Fruit fly (Drosophila melanogaster) whole organism, embryonic: ENCODE results near the gene Takl2.

Experiments used
- CG10462 ChIP-seq: fragments of 200-800 bp; sonication (Bioruptor generic); optimal IDR thresholded peaks from 2 replicates; lab custom pipeline; 2016; ENCODE audit warnings: missing biosample characterization, missing genetic modification characterization
- CG11560 ChIP-seq: fragments of 200-800 bp; sonication (Bioruptor generic); IDR thresholded peaks from 3 replicates; pipeline ENCODE4 v1.3.6; 2022; ENCODE audit warnings: missing biosample characterization, missing genetic modification characterization
- CG11695 ChIP-seq: fragments of 200-800 bp; sonication (Bioruptor generic); IDR thresholded peaks from 3 replicates; pipeline ENCODE4 v1.3.6; 2022; ENCODE audit warnings: missing biosample characterization, missing genetic modification characterization
- CG11723 ChIP-seq: fragments of 200-800 bp; sonication (Bioruptor generic); optimal IDR thresholded peaks from 2 replicates; lab custom pipeline; 2017; ENCODE audit warnings: missing biosample characterization, mild to moderate bottlenecking, missing genetic modification characterization
- CG12236 ChIP-seq: fragments of 200-800 bp; sonication (Bioruptor generic); optimal IDR thresholded peaks from 2 replicates; lab custom pipeline; 2016; ENCODE audit warnings: missing biosample characterization, missing genetic modification characterization
- CG16863 ChIP-seq: fragments of 200-800 bp; sonication (Bioruptor generic); optimal IDR thresholded peaks from 3 replicates; lab custom pipeline; 2016; ENCODE audit warnings: missing biosample characterization, missing genetic modification characterization
- CG17359 ChIP-seq: fragments of 200-800 bp; sonication (Bioruptor generic); optimal IDR thresholded peaks from 3 replicates; lab custom pipeline; 2018; ENCODE audit warnings: missing biosample characterization, mild to moderate bottlenecking, missing genetic modification characterization, moderate library complexity
- CG1792 ChIP-seq: fragments of 200-800 bp; sonication (Bioruptor generic); optimal IDR thresholded peaks from 2 replicates; lab custom pipeline; 2016; ENCODE audit warnings: missing biosample characterization, missing genetic modification characterization
- CG18011 ChIP-seq: fragments of 200-800 bp; sonication (Bioruptor generic); optimal IDR thresholded peaks from 2 replicates; lab custom pipeline; 2017; ENCODE audit warnings: missing biosample characterization, missing genetic modification characterization, mild to moderate bottlenecking, moderate library complexity, missing genotype
- CG2202 ChIP-seq: fragments of 200-800 bp; sonication (Bioruptor generic); optimal IDR thresholded peaks from 2 replicates; lab custom pipeline; 2018; ENCODE audit warnings: missing biosample characterization, mild to moderate bottlenecking, missing genetic modification characterization
- CG2875 ChIP-seq: fragments of 200-800 bp; sonication (Bioruptor generic); optimal IDR thresholded peaks from 2 replicates; lab custom pipeline; 2017; ENCODE audit warnings: missing biosample characterization, mild to moderate bottlenecking, missing genetic modification characterization, missing genetic modification reagents
- CG2889 ChIP-seq: fragments of 200-800 bp; sonication (Bioruptor generic); IDR thresholded peaks from 3 replicates; pipeline ENCODE4 v1.3.6; 2022; ENCODE audit warnings: missing biosample characterization, missing genetic modification characterization
- CG33557 ChIP-seq: fragments of 200-800 bp; sonication (Bioruptor generic); optimal IDR thresholded peaks from 2 replicates; lab custom pipeline; 2019; ENCODE audit warnings: missing biosample characterization, mild to moderate bottlenecking, missing genetic modification characterization, moderate library complexity
- CG5180 ChIP-seq: fragments of 200-800 bp; sonication (Bioruptor generic); optimal IDR thresholded peaks from 3 replicates; lab custom pipeline; 2017; ENCODE audit warnings: missing biosample characterization, missing genetic modification characterization, mild to moderate bottlenecking, moderate library complexity, missing genetic modification reagents
- CG5953 ChIP-seq: fragments of 200-800 bp; sonication (Bioruptor generic); IDR thresholded peaks from 2 replicates; pipeline ENCODE4 v1.3.6; 2022; ENCODE audit warnings: missing biosample characterization, missing genetic modification characterization
- CG6683 ChIP-seq: fragments of 200-800 bp; sonication (Bioruptor generic); optimal IDR thresholded peaks from 2 replicates; lab custom pipeline; 2017; ENCODE audit warnings: missing biosample characterization, mild to moderate bottlenecking, missing genetic modification characterization, missing genetic modification reagents
- CG9797 ChIP-seq: fragments of 200-800 bp; sonication (Bioruptor generic); optimal IDR thresholded peaks from 3 replicates; lab custom pipeline; 2018; ENCODE audit warnings: missing biosample characterization, mild to moderate bottlenecking, missing genetic modification characterization
- CG9932 ChIP-seq: fragments of 200-800 bp; sonication (Bioruptor generic); IDR thresholded peaks from 2 replicates; pipeline ENCODE4 v1.3.6; 2022; ENCODE audit warnings: missing biosample characterization, missing genetic modification characterization
- Camta ChIP-seq: fragments of 200-800 bp; sonication (Bioruptor generic); optimal IDR thresholded peaks from 2 replicates; lab custom pipeline; 2016; ENCODE audit warnings: missing biosample characterization, missing genetic modification characterization
- Deaf1 ChIP-seq: fragments of 200-800 bp; optimal IDR thresholded peaks from 3 replicates; lab custom pipeline; 2019; ENCODE audit warnings: missing biosample characterization, mild to moderate bottlenecking, missing genetic modification characterization, moderate library complexity
- Drgx ChIP-seq: fragments of 200-800 bp; sonication (Bioruptor generic); IDR thresholded peaks from 2 replicates; pipeline ENCODE4 v1.3.6; 2022; ENCODE audit warnings: missing biosample characterization, missing genetic modification characterization
- Gsc ChIP-seq: fragments of 200-800 bp; sonication (Bioruptor generic); IDR thresholded peaks from 2 replicates; pipeline ENCODE4 v1.3.6; 2022; ENCODE audit warnings: missing biosample characterization, missing genetic modification characterization
- Gug ChIP-seq: fragments of 200-800 bp; sonication (Bioruptor generic); IDR thresholded peaks from 4 replicates; pipeline ENCODE4 v1.3.6; 2022; ENCODE audit warnings: missing biosample characterization, missing genetic modification characterization
- H15 ChIP-seq: fragments of 200-800 bp; sonication (Bioruptor generic); IDR thresholded peaks from 3 replicates; pipeline ENCODE4 v1.3.6; 2022; ENCODE audit warnings: missing biosample characterization, missing genetic modification characterization
- Hmx ChIP-seq: fragments of 200-800 bp; sonication (Bioruptor generic); optimal IDR thresholded peaks from 2 replicates; lab custom pipeline; 2016; ENCODE audit warnings: missing biosample characterization, missing genetic modification characterization
- Hr78 ChIP-seq, 2 experiments: fragments of 200-800 bp in 1 of 2; fragments of >200 bp in 1 of 2; sonication (Bioruptor generic) in 1 of 2; optimal IDR thresholded peaks; 2 replicates each; lab custom pipeline; 2017 to 2019; ENCODE audit warnings: missing biosample characterization in 2 of 2, missing genetic modification characterization in 2 of 2, mild to moderate bottlenecking in 1 of 2, moderate library complexity in 1 of 2
- MBD-R2 ChIP-seq: fragments of 200-800 bp; sonication (Bioruptor generic); IDR thresholded peaks from 2 replicates; pipeline ENCODE4 v1.3.6; 2022; ENCODE audit warnings: missing biosample characterization, missing genetic modification characterization
- Med ChIP-seq: fragments of 200-800 bp; sonication (Bioruptor generic); peaks from one replicate; lab custom pipeline; 2016; ENCODE audit warnings: missing biosample characterization, missing genetic modification characterization, mild to moderate bottlenecking, inconsistent platforms, moderate library complexity
- Mrtf ChIP-seq: fragments of 200-800 bp; sonication (Bioruptor generic); IDR thresholded peaks from 3 replicates; pipeline ENCODE4 v1.3.6; 2022; ENCODE audit warnings: missing biosample characterization, missing genetic modification characterization
- NfI ChIP-seq: fragments of 200-800 bp; sonication (Bioruptor generic); optimal IDR thresholded peaks from 3 replicates; lab custom pipeline; 2018; ENCODE audit warnings: missing biosample characterization, mild to moderate bottlenecking, missing genetic modification characterization, moderate library complexity
- Pdp1 ChIP-seq, 2 experiments: fragments of 200-800 bp; sonication (Bioruptor generic); optimal IDR thresholded peaks; 3 replicates each; lab custom pipeline; 2016; ENCODE audit warnings: missing biosample characterization in 2 of 2, missing genetic modification characterization in 2 of 2, mild to moderate bottlenecking in 1 of 2, moderate library complexity in 1 of 2
- Sin3A ChIP-seq: fragments of >200 bp; optimal IDR thresholded peaks from 2 replicates; lab custom pipeline; 2018
- Six4 ChIP-seq: fragments of 200-800 bp; sonication (Bioruptor generic); optimal IDR thresholded peaks from 2 replicates; lab custom pipeline; 2016; ENCODE audit warnings: missing biosample characterization, missing genetic modification characterization
- Sry-β ChIP-seq: fragments of 200-800 bp; sonication (Bioruptor generic); optimal IDR thresholded peaks from 2 replicates; lab custom pipeline; 2018; ENCODE audit warnings: missing biosample characterization, mild to moderate bottlenecking, missing genetic modification characterization, moderate library complexity
- chm ChIP-seq: fragments of 200-800 bp; sonication (Bioruptor generic); IDR thresholded peaks from 2 replicates; pipeline ENCODE4 v1.3.6; 2022; ENCODE audit warnings: missing biosample characterization, missing genetic modification characterization
- corto ChIP-seq: fragments of 200-800 bp; sonication (Bioruptor generic); optimal IDR thresholded peaks from 2 replicates; lab custom pipeline; 2016; ENCODE audit warnings: missing biosample characterization, mild to moderate bottlenecking, missing genetic modification characterization, moderate library complexity
- dm ChIP-seq: fragments of 200-800 bp; sonication (Bioruptor generic); optimal IDR thresholded peaks from 3 replicates; lab custom pipeline; 2016; ENCODE audit warnings: missing biosample characterization, missing genetic modification characterization
- fd96Cb ChIP-seq: fragments of 200-800 bp; sonication (Bioruptor generic); optimal IDR thresholded peaks from 2 replicates; lab custom pipeline; 2018; ENCODE audit warnings: missing biosample characterization, mild to moderate bottlenecking, missing genetic modification characterization, moderate library complexity
- gsb-n ChIP-seq: fragments of 200-800 bp; sonication (Bioruptor generic); optimal IDR thresholded peaks from 3 replicates; lab custom pipeline; 2018; ENCODE audit warnings: missing biosample characterization, mild to moderate bottlenecking, missing genetic modification characterization
- ham ChIP-seq: fragments of 200-800 bp; sonication (Bioruptor generic); IDR thresholded peaks from 2 replicates; pipeline ENCODE4 v1.3.6; 2022; ENCODE audit warnings: missing biosample characterization, missing genetic modification characterization
- jigr1 ChIP-seq: fragments of 200-800 bp; sonication (Bioruptor generic); IDR thresholded peaks from 3 replicates; pipeline ENCODE4 v1.3.6; 2022; ENCODE audit warnings: missing biosample characterization, missing genetic modification characterization
- lov ChIP-seq, 2 experiments: fragments of 200-800 bp in 1 of 2; fragments of >200 bp in 1 of 2; sonication (Bioruptor generic) in 1 of 2; IDR thresholded peaks in 1 of 2; optimal IDR thresholded peaks in 1 of 2; 2 replicates in 1 of 2; 3 replicates in 1 of 2; pipeline versions ENCODE4 v1.3.6 to Lab custom; 2017 to 2022; ENCODE audit warnings: missing biosample characterization in 1 of 2, missing genetic modification characterization in 1 of 2
- mam ChIP-seq: fragments of 200-800 bp; sonication (Bioruptor generic); optimal IDR thresholded peaks from 3 replicates; lab custom pipeline; 2016; ENCODE audit warnings: missing biosample characterization, missing genetic modification characterization
- sc ChIP-seq, 3 experiments: fragments of >200 bp in 2 of 3; fragments of 200-800 bp in 1 of 3; sonication (Bioruptor generic) in 1 of 3; optimal IDR thresholded peaks; 2 replicates in 2 of 3; 3 replicates in 1 of 3; lab custom pipeline; 2017; ENCODE audit warnings: mild to moderate bottlenecking in 1 of 3, missing biosample characterization in 1 of 3, missing genetic modification characterization in 1 of 3, missing genetic modification reagents in 1 of 3
- slp2 ChIP-seq: fragments of 200-800 bp; sonication (Bioruptor generic); optimal IDR thresholded peaks from 2 replicates; lab custom pipeline; 2016; ENCODE audit warnings: missing biosample characterization, missing genetic modification characterization
- trh ChIP-seq: fragments of 200-800 bp; sonication (Bioruptor generic); optimal IDR thresholded peaks from 2 replicates; lab custom pipeline; 2016; ENCODE audit warnings: missing biosample characterization, missing genetic modification characterization
- unc-4 ChIP-seq: fragments of 200-800 bp; sonication (Bioruptor generic); IDR thresholded peaks from 2 replicates; pipeline ENCODE4 v1.3.6; 2022; ENCODE audit warnings: missing biosample characterization, missing genetic modification characterization; ENCODE audit not compliant: partially characterized antibody
- vfl ChIP-seq: fragments of 200-800 bp; sonication (Bioruptor generic); optimal IDR thresholded peaks from 2 replicates; lab custom pipeline; 2016; ENCODE audit warnings: missing biosample characterization, missing genetic modification characterization
- wek ChIP-seq: fragments of 200-800 bp; sonication (Bioruptor generic); optimal IDR thresholded peaks from 3 replicates; lab custom pipeline; 2018; ENCODE audit warnings: missing biosample characterization, mild to moderate bottlenecking, missing genetic modification characterization, moderate library complexity

The Takl2 gene

dm6 chr3R:22750534-22750947 lies 16.9 kb upstream of the Takl2 start, which contains the start of the genes rumi, CG7029 and Usp12-46 (continued):
- TF ChIP-seq wek (GFP tag; lab: Kevin White, UChicago): peak; percentile 23
- peak; percentile 65 for TF ChIP-seq Six4 (GFP tag; lab: Kevin White, UChicago)
- peak; percentile 75 for TF ChIP-seq Drgx
- peak; percentile 55 for TF ChIP-seq Gsc (GFP tag; lab: Robert Waterston, UW)
- TF ChIP-seq unc-4 (GFP tag; lab: Robert Waterston, UW): peak; percentile 82
- TF ChIP-seq Deaf1 (tag; lab: Kevin White, UChicago): no peak
- TF ChIP-seq mam: peak; percentile 91
- no peak for TF ChIP-seq Hr78 (GFP tag; optimal IDR thresholded peaks at IDR 0.05; lab: Kevin White, UChicago)
- TF ChIP-seq Pdp1 (GFP tag; optimal IDR thresholded peaks at IDR 0.05; lab: Kevin White, UChicago): peak; percentile 82 to 92
- peak; percentile 98 for TF ChIP-seq Med (GFP tag; lab: Kevin White, UChicago)
- TF ChIP-seq trh (GFP tag; lab: Kevin White, UChicago): peak; percentile 43
- peak; percentile 76 for TF ChIP-seq dm
- TF ChIP-seq Camta (GFP tag; lab: Kevin White, UChicago): peak; percentile 90
- TF ChIP-seq CG10462: peak; percentile 73
- TF ChIP-seq H15 (GFP tag; lab: Robert Waterston, UW): peak; percentile 77
- peak; percentile 79 for TF ChIP-seq CG2889 (GFP tag; lab: Robert Waterston, UW)
- TF ChIP-seq CG17359 (tag; lab: Kevin White, UChicago): peak; percentile 84
- TF ChIP-seq Gug (GFP tag; lab: Robert Waterston, UW): peak; percentile 77; the same call in 3 of the 4 replicates
- TF ChIP-seq CG16863: peak; percentile 90
- TF ChIP-seq CG2202 (tag; lab: Kevin White, UChicago): peak; percentile 66
- peak; percentile 32; the same call in 1 of the 3 replicates for TF ChIP-seq jigr1 (GFP tag; lab: Robert Waterston, UW)
- TF ChIP-seq CG2875 (GFP tag; lab: Kevin White, UChicago): peak; percentile 46
- peak; percentile 84 for TF ChIP-seq CG33557 (GFP tag; lab: Kevin White, UChicago)
- TF ChIP-seq CG5953 (GFP tag; lab: Robert Waterston, UW): peak; percentile 77
- peak; percentile 21 for TF ChIP-seq Sry-β (GFP tag; lab: Kevin White, UChicago)
- TF ChIP-seq CG5180 (GFP tag; lab: Kevin White, UChicago): no peak
- peak; percentile 87 for TF ChIP-seq slp2 (GFP tag; lab: Kevin White, UChicago)
- no peak for TF ChIP-seq gsb-n (tag; lab: Kevin White, UChicago)
- TF ChIP-seq CG11695 (GFP tag; lab: Robert Waterston, UW): peak; percentile 73; the same call in 2 of the 3 replicates
- TF ChIP-seq sc (optimal IDR thresholded peaks at IDR 0.05; lab: Kevin White, UChicago): no peak
- TF ChIP-seq sc (GFP tag; optimal IDR thresholded peaks at IDR 0.05; lab: Kevin White, UChicago): peak; percentile 69
- TF ChIP-seq NfI (GFP tag; lab: Kevin White, UChicago): peak; percentile 81
- TF ChIP-seq Mrtf (GFP tag; lab: Robert Waterston, UW): peak; percentile 69
- TF ChIP-seq Hmx (GFP tag; lab: Kevin White, UChicago): peak; percentile 72
- peak; percentile 66; the same call in 1 of the 3 replicates for TF ChIP-seq CG11560 (tag; lab: Robert Waterston, UW)
- TF ChIP-seq CG18011: peak; percentile 67
- peak; percentile 41 for TF ChIP-seq CG9797 (GFP tag; lab: Kevin White, UChicago)
- peak; percentile 92 for TF ChIP-seq MBD-R2
- peak; percentile 43 for TF ChIP-seq CG6683 (GFP tag; lab: Kevin White, UChicago)
- peak; percentile 57 for TF ChIP-seq CG1792 (GFP tag; lab: Kevin White, UChicago)
- TF ChIP-seq CG12236 (GFP tag; lab: Kevin White, UChicago): peak; percentile 77
- no peak for TF ChIP-seq corto
- TF ChIP-seq Sin3A (lab: Kevin White, UChicago): peak; percentile 87
- TF ChIP-seq ham (GFP tag; lab: Robert Waterston, UW): peak; percentile 69; the same call in 1 of the 2 replicates
- TF ChIP-seq CG11723 (GFP tag; lab: Kevin White, UChicago): peak; percentile 59
- TF ChIP-seq lov (optimal IDR thresholded peaks at IDR 0.05; lab: Kevin White, UChicago): no peak
- peak; percentile 84; the same call in 2 of the 3 replicates for TF ChIP-seq lov (GFP tag; IDR thresholded peaks at IDR 0.05; lab: Robert Waterston, UW)
- TF ChIP-seq CG9932 (GFP tag; lab: Robert Waterston, UW): peak; percentile 88
- TF ChIP-seq chm (GFP tag; lab: Robert Waterston, UW): peak; percentile 79; the same call in 1 of the 2 replicates
- TF ChIP-seq fd96Cb (tag; lab: Kevin White, UChicago): peak; percentile 82
- TF ChIP-seq vfl: peak; percentile 68
